Worm (Caenorhabditis elegans) whole organism, L2 larva: ENCODE results near the gene ecps-2.

Experiments used
- F13H6.1 ChIP-seq: sonication (generic microtip); optimal IDR thresholded peaks from 2 replicates; lab custom pipeline; 2016; ENCODE audit warnings: missing genetic modification characterization, missing compliant biosample characterization
- aly-2 ChIP-seq: fragments of 150-350 bp; optimal IDR thresholded peaks from 2 replicates; lab custom pipeline; 2014; ENCODE audit warnings: missing biosample characterization, missing genetic modification characterization
- ama-1 ChIP-seq: fragments of 150-350 bp; optimal IDR thresholded peaks from 2 replicates; lab custom pipeline; 2018; ENCODE audit warnings: inconsistent platforms
- crh-2 ChIP-seq: sonication (generic microtip); optimal IDR thresholded peaks from 2 replicates; lab custom pipeline; 2017; ENCODE audit warnings: missing biosample characterization, missing genetic modification characterization
- elt-3 ChIP-seq: sonication (generic microtip); optimal IDR thresholded peaks from 2 replicates; lab custom pipeline; 2017; ENCODE audit warnings: missing biosample characterization, missing genetic modification characterization
- lin-13 ChIP-seq: fragments of 150-350 bp; optimal IDR thresholded peaks from 2 replicates; lab custom pipeline; 2014; ENCODE audit warnings: missing biosample characterization, missing genetic modification reagents, missing genetic modification characterization
- lin-39 ChIP-seq: fragments of 150-350 bp; optimal IDR thresholded peaks from 2 replicates; lab custom pipeline; 2014; ENCODE audit warnings: missing biosample characterization, missing genetic modification reagents, missing genetic modification characterization
- mab-5 ChIP-seq: fragments of 150-350 bp; optimal IDR thresholded peaks from 2 replicates; lab custom pipeline; 2014; ENCODE audit warnings: missing biosample characterization, missing genetic modification characterization
- nhr-11 ChIP-seq: fragments of 150-350 bp; optimal IDR thresholded peaks from 2 replicates; lab custom pipeline; 2014; ENCODE audit warnings: missing biosample characterization, missing genetic modification characterization
- skn-1 ChIP-seq: sonication (generic microtip); optimal IDR thresholded peaks from 2 replicates; lab custom pipeline; 2017; ENCODE audit warnings: missing biosample characterization, missing genetic modification characterization
- unc-39 ChIP-seq: fragments of 150-350 bp; optimal IDR thresholded peaks from 2 replicates; lab custom pipeline; 2014; ENCODE audit warnings: missing biosample characterization, missing genetic modification characterization
- unc-62 ChIP-seq: fragments of 150-350 bp; optimal IDR thresholded peaks from 2 replicates; lab custom pipeline; 2014; ENCODE audit warnings: missing biosample characterization, missing genetic modification reagents, missing genetic modification characterization
- zag-1 ChIP-seq: fragments of 150-350 bp; optimal IDR thresholded peaks from 2 replicates; lab custom pipeline; 2014; ENCODE audit warnings: missing biosample characterization, missing genetic modification characterization
- ztf-4 ChIP-seq: fragments of 150-350 bp; optimal IDR thresholded peaks from 2 replicates; lab custom pipeline; 2014; ENCODE audit warnings: missing biosample characterization, missing genetic modification characterization

- TF ChIP-seq nhr-11 (tag; lab: Kevin White, UChicago) (no peak), unc-62 (GFP tag; lab: Kevin White, UChicago) (no peak), crh-2 (tag; lab: Kevin White, UChicago) (no peak), ama-1 (no peak), ztf-4 (tag; lab: Kevin White, UChicago) (no peak), aly-2 (tag; lab: Kevin White, UChicago) (no peak), zag-1 (no peak), elt-3 (tag; lab: Kevin White, UChicago) (no peak), F13H6.1 (no peak), lin-13 (GFP tag; lab: Kevin White, UChicago) (no peak), unc-39 (tag; lab: Kevin White, UChicago) (no peak), lin-39 (tag; lab: Kevin White, UChicago) (no peak), mab-5 (tag; lab: Kevin White, UChicago) (no peak), skn-1 (no peak)
These were observed 45.9 kb upstream of the ecps-2 start for ce11 chrIII:10396891-10397502.
